Worm (Caenorhabditis elegans) whole organism, L4 larva: Measurements from ENCODE around the gene C37H5.14.
A peak's percentile ranks its signal among the peaks of the same experiment; 100 is the strongest.

ENCODE experiments used
- F26F4.8 ChIP-seq: fragments of 200-800 bp; sonication (Bioruptor generic); conservative IDR thresholded peaks from 2 replicates; pipeline ENCODE4 v1.3.6; 2022; ENCODE audit warnings: missing genetic modification characterization, missing compliant biosample characterization
- F37D6.2 ChIP-seq: sonication (generic microtip); optimal IDR thresholded peaks from 2 replicates; lab custom pipeline; 2016; ENCODE audit warnings: mild to moderate bottlenecking, missing genetic modification characterization, missing compliant biosample characterization
- F44E2.7 ChIP-seq: fragments of 200-800 bp; sonication (Bioruptor generic); IDR thresholded peaks from 2 replicates; pipeline ENCODE4 v2.1.2; 2022; ENCODE audit warnings: missing genetic modification characterization, missing compliant biosample characterization
- Y105C5A.15 ChIP-seq: fragments of 200-800 bp; sonication (Bioruptor generic); IDR thresholded peaks from 2 replicates; pipeline ENCODE4 v1.3.6; 2022; ENCODE audit warnings: missing genetic modification characterization, missing compliant biosample characterization
- ZK337.2 ChIP-seq: fragments of 200-800 bp; sonication (Bioruptor generic); IDR thresholded peaks from 2 replicates; pipeline ENCODE4 v1.3.6; 2022; ENCODE audit warnings: missing genetic modification reagents, missing genetic modification characterization, missing compliant biosample characterization
- ZK546.5 ChIP-seq, 2 experiments: sonication (generic microtip); optimal IDR thresholded peaks; 2 replicates each; lab custom pipeline; 2017; ENCODE audit warnings: missing biosample characterization in 2 of 2, missing genetic modification characterization in 2 of 2
- aha-1 ChIP-seq: fragments of 150-350 bp; peaks from one replicate; lab custom pipeline; 2014; ENCODE audit warnings: missing biosample characterization, missing genetic modification characterization
- attf-4 ChIP-seq: sonication (generic microtip); optimal IDR thresholded peaks from 3 replicates; lab custom pipeline; 2017; ENCODE audit warnings: missing biosample characterization, missing genetic modification characterization
- ces-1 ChIP-seq: fragments of 150-350 bp; sonication (generic microtip); optimal IDR thresholded peaks from 4 replicates; lab custom pipeline; 2014; ENCODE audit warnings: missing biosample characterization, missing genetic modification reagents, missing genetic modification characterization
- cey-2 ChIP-seq: sonication (generic microtip); optimal IDR thresholded peaks from 3 replicates; lab custom pipeline; 2017; ENCODE audit warnings: missing genetic modification characterization, mild to moderate bottlenecking, missing compliant biosample characterization, antibody characterized with exemption, borderline replicate concordance; ENCODE audit not compliant: insufficient read depth
- daf-19 ChIP-seq: fragments of 200-800 bp; sonication (Bioruptor generic); conservative IDR thresholded peaks from 2 replicates; pipeline ENCODE4 v1.3.6; 2022; ENCODE audit warnings: missing genetic modification characterization, missing compliant biosample characterization
- dmd-6 ChIP-seq: fragments of 200-800 bp; sonication (Bioruptor generic); IDR thresholded peaks from 2 replicates; pipeline ENCODE4 v1.3.6; 2022; ENCODE audit warnings: missing genetic modification reagents, missing genetic modification characterization, missing compliant biosample characterization
- dmd-8 ChIP-seq: fragments of 200-800 bp; sonication (Bioruptor generic); IDR thresholded peaks from 2 replicates; pipeline ENCODE4 v1.3.6; 2022; ENCODE audit warnings: missing genetic modification characterization, missing compliant biosample characterization
- dmd-9 ChIP-seq: fragments of 200-800 bp; sonication (Bioruptor generic); IDR thresholded peaks from 2 replicates; pipeline ENCODE4 v1.3.6; 2022; ENCODE audit warnings: missing genetic modification reagents, missing genetic modification characterization, missing compliant biosample characterization
- dve-1 ChIP-seq: sonication (generic microtip); optimal IDR thresholded peaks from 2 replicates; lab custom pipeline; 2017; ENCODE audit warnings: antibody characterized with exemption, mild to moderate bottlenecking, missing genetic modification characterization, missing compliant biosample characterization; ENCODE audit not compliant: insufficient read depth
- egl-27 ChIP-seq: sonication (generic microtip); optimal IDR thresholded peaks from 3 replicates; lab custom pipeline; 2017; ENCODE audit warnings: missing biosample characterization, missing genetic modification reagents, missing genetic modification characterization
- fkh-10 ChIP-seq: fragments of 150-350 bp; optimal IDR thresholded peaks from 2 replicates; lab custom pipeline; 2014; ENCODE audit warnings: missing biosample characterization, missing genetic modification reagents, missing genetic modification characterization
- fos-1 ChIP-seq: fragments of 150-350 bp; optimal IDR thresholded peaks from 2 replicates; lab custom pipeline; 2014; ENCODE audit warnings: missing biosample characterization, missing genetic modification characterization
- hif-1 ChIP-seq, 2 experiments: sonication (generic microtip); optimal IDR thresholded peaks; 2 replicates each; lab custom pipeline; 2016 to 2017; ENCODE audit warnings: missing compliant biosample characterization in 2 of 2, missing genetic modification characterization in 2 of 2, missing genetic modification reagents in 2 of 2, missing genotype in 2 of 2, mild to moderate bottlenecking in 1 of 2
- hlh-30 ChIP-seq: sonication (generic microtip); optimal IDR thresholded peaks from 2 replicates; lab custom pipeline; 2017; ENCODE audit warnings: antibody characterized with exemption, mild to moderate bottlenecking, missing genetic modification characterization, missing compliant biosample characterization; ENCODE audit not compliant: insufficient read depth
- hmg-1.1 ChIP-seq: fragments of 200-800 bp; sonication (Bioruptor generic); IDR thresholded peaks from 2 replicates; pipeline ENCODE4 v1.3.6; 2022; ENCODE audit warnings: missing genetic modification reagents, missing genetic modification characterization, missing compliant biosample characterization
- lim-7 ChIP-seq: fragments of 200-800 bp; sonication (Bioruptor generic); IDR thresholded peaks from 2 replicates; pipeline ENCODE4 v1.3.6; 2022; ENCODE audit warnings: missing genetic modification characterization, missing compliant biosample characterization
- lin-29 ChIP-seq: fragments of 200-800 bp; sonication (Bioruptor generic); IDR thresholded peaks from 2 replicates; pipeline ENCODE4 v1.3.6; 2022; ENCODE audit warnings: missing genetic modification reagents, missing genetic modification characterization, missing compliant biosample characterization
- lin-38 ChIP-seq: fragments of 200-800 bp; sonication (Bioruptor generic); IDR thresholded peaks from 2 replicates; pipeline ENCODE4 v1.3.6; 2022; ENCODE audit warnings: missing genetic modification reagents, missing genetic modification characterization, missing compliant biosample characterization
- lin-39 ChIP-seq: fragments of 150-350 bp; optimal IDR thresholded peaks from 2 replicates; lab custom pipeline; 2014; ENCODE audit warnings: missing biosample characterization, missing genetic modification reagents, missing genetic modification characterization
- madf-5 ChIP-seq, 2 experiments: fragments of 200-800 bp; sonication (Bioruptor generic); IDR thresholded peaks; 2 replicates each; pipeline ENCODE4 v1.3.6; 2022; ENCODE audit warnings: missing compliant biosample characterization in 2 of 2, missing genetic modification characterization in 2 of 2
- mdl-1 ChIP-seq, 2 experiments: fragments of 150-350 bp in 1 of 2; sonication (generic microtip) in 1 of 2; optimal IDR thresholded peaks; 2 replicates each; lab custom pipeline; 2014 to 2017; ENCODE audit warnings: missing biosample characterization in 2 of 2, missing genetic modification characterization in 2 of 2
- mdt-29 ChIP-seq: fragments of 200-800 bp; sonication (Bioruptor generic); IDR thresholded peaks from 2 replicates; pipeline ENCODE4 v1.3.6; 2022; ENCODE audit warnings: missing genetic modification reagents, missing genetic modification characterization, missing compliant biosample characterization
- nhr-10 ChIP-seq: fragments of 150-350 bp; optimal IDR thresholded peaks from 2 replicates; lab custom pipeline; 2014; ENCODE audit warnings: missing biosample characterization, missing genetic modification characterization
- nhr-102 ChIP-seq: sonication (generic microtip); optimal IDR thresholded peaks from 2 replicates; lab custom pipeline; 2016; ENCODE audit warnings: mild to moderate bottlenecking, missing genetic modification characterization, moderate library complexity, missing compliant biosample characterization
- nhr-237 ChIP-seq: sonication (generic microtip); optimal IDR thresholded peaks from 2 replicates; lab custom pipeline; 2017; ENCODE audit warnings: missing biosample characterization, missing genetic modification characterization
- nhr-28 ChIP-seq: fragments of 150-350 bp; optimal IDR thresholded peaks from 2 replicates; lab custom pipeline; 2014; ENCODE audit warnings: missing biosample characterization, missing genetic modification characterization
- nhr-48 ChIP-seq: sonication (generic microtip); optimal IDR thresholded peaks from 2 replicates; lab custom pipeline; 2016; ENCODE audit warnings: mild to moderate bottlenecking, missing genetic modification characterization, missing compliant biosample characterization
- nhr-6 ChIP-seq: fragments of 150-350 bp; optimal IDR thresholded peaks from 2 replicates; lab custom pipeline; 2014; ENCODE audit warnings: missing biosample characterization, missing genetic modification characterization
- pha-4 ChIP-seq, 2 experiments: fragments of 150-350 bp in 1 of 2; fragments of 200-800 bp in 1 of 2; sonication (Bioruptor generic) in 1 of 2; IDR thresholded peaks in 1 of 2; optimal IDR thresholded peaks in 1 of 2; 2 replicates each; pipeline versions ENCODE4 v1.3.6 to Lab custom; 2014 to 2022; ENCODE audit warnings: missing genetic modification characterization in 2 of 2, missing genetic modification reagents in 2 of 2, missing biosample characterization in 1 of 2, missing compliant biosample characterization in 1 of 2
- php-3 ChIP-seq: fragments of 200-800 bp; sonication (Bioruptor generic); IDR thresholded peaks from 2 replicates; pipeline ENCODE4 v1.3.6; 2022; ENCODE audit warnings: missing genetic modification reagents, missing genetic modification characterization, missing compliant biosample characterization
- saeg-2 ChIP-seq: fragments of 200-800 bp; sonication (Bioruptor generic); IDR thresholded peaks from 2 replicates; pipeline ENCODE4 v1.3.6; 2022; ENCODE audit warnings: missing genetic modification reagents, missing genetic modification characterization, missing compliant biosample characterization
- set-16 ChIP-seq: fragments of 200-800 bp; sonication (Bioruptor generic); IDR thresholded peaks from 2 replicates; pipeline ENCODE4 v1.3.6; 2022; ENCODE audit warnings: missing genetic modification reagents, missing genetic modification characterization, missing compliant biosample characterization
- snpc-1.2 ChIP-seq: fragments of 200-800 bp; sonication (Bioruptor generic); IDR thresholded peaks from 2 replicates; pipeline ENCODE4 v1.3.6; 2022; ENCODE audit warnings: missing genetic modification reagents, missing genetic modification characterization, missing compliant biosample characterization
- snpc-4 ChIP-seq: fragments of 150-350 bp; optimal IDR thresholded peaks from 2 replicates; lab custom pipeline; 2014; ENCODE audit warnings: missing biosample characterization, missing genetic modification characterization
- tra-1 ChIP-seq: fragments of 200-800 bp; sonication (Bioruptor generic); IDR thresholded peaks from 2 replicates; pipeline ENCODE4 v1.3.6; 2022; ENCODE audit warnings: missing genetic modification reagents, missing genetic modification characterization, missing compliant biosample characterization
- unc-130 ChIP-seq: sonication (generic microtip); optimal IDR thresholded peaks from 2 replicates; lab custom pipeline; 2016; ENCODE audit warnings: missing genetic modification reagents, missing genetic modification characterization, missing compliant biosample characterization
- unc-62 ChIP-seq, 3 experiments: fragments of 150-350 bp in 1 of 3; sonication (generic microtip); optimal IDR thresholded peaks in 2 of 3; peaks in 1 of 3; 1 replicate in 1 of 3; 2 replicates in 2 of 3; lab custom pipeline; 2014 to 2017; ENCODE audit warnings: missing biosample characterization in 3 of 3, missing genetic modification characterization in 3 of 3, missing genetic modification reagents in 3 of 3, missing genotype in 1 of 3
- zag-1 ChIP-seq: fragments of 150-350 bp; optimal IDR thresholded peaks from 2 replicates; lab custom pipeline; 2014; ENCODE audit warnings: missing biosample characterization, missing genetic modification characterization
- ztf-11 ChIP-seq: fragments of 150-350 bp; optimal IDR thresholded peaks from 2 replicates; lab custom pipeline; 2014; ENCODE audit warnings: missing biosample characterization, missing genetic modification characterization

C37H5.14 gene

ce11 chrV:4826710-4827380, 7.3 kb downstream of the C37H5.14 start, which contains the start of the genes hsp-6 and C37H5.5 (continued):
- peak; percentile 69 for TF ChIP-seq dmd-6 (GFP tag; lab: Robert Waterston, UW)
- no peak for TF ChIP-seq saeg-2 (GFP tag; lab: Robert Waterston, UW)
- TF ChIP-seq ZK546.5 (tag; optimal IDR thresholded peaks at IDR 0.05; lab: Kevin White, UChicago) = no peak
- no peak for TF ChIP-seq F37D6.2
- peak; percentile 73 for TF ChIP-seq fkh-10 (GFP tag; lab: Kevin White, UChicago)
- peak; percentile 91 for TF ChIP-seq mdt-29 (GFP tag; lab: Robert Waterston, UW)
- no peak for TF ChIP-seq nhr-10 (tag; lab: Kevin White, UChicago)
- peak in 1 of 2 experiments; percentile 76 for TF ChIP-seq hif-1 (tag; optimal IDR thresholded peaks at IDR 0.05; lab: Kevin White, UChicago)
- peak in 1 of 2 experiments; percentile 78 for TF ChIP-seq mdl-1 (tag; optimal IDR thresholded peaks at IDR 0.05; lab: Kevin White, UChicago)
- no peak for TF ChIP-seq dmd-9 (GFP tag; lab: Robert Waterston, UW)
- TF ChIP-seq nhr-28 (tag; lab: Kevin White, UChicago) = peak; percentile 78
- 0 out of 2 replicates have a peak, but pooled peaks have one; percentile 18 for TF ChIP-seq ZK337.2 (GFP tag; lab: Robert Waterston, UW)
- no peak for TF ChIP-seq attf-4 (tag; lab: Kevin White, UChicago)
- TF ChIP-seq snpc-1.2 (GFP tag; lab: Robert Waterston, UW) = no peak
- TF ChIP-seq daf-19 (GFP tag; lab: Robert Waterston, UW) = no peak
- no peak for TF ChIP-seq ces-1 (GFP tag; lab: Kevin White, UChicago)
- no peak for TF ChIP-seq cey-2 (tag; lab: Kevin White, UChicago)
- TF ChIP-seq set-16 (GFP tag; lab: Robert Waterston, UW) = no peak
- TF ChIP-seq nhr-48 (tag; lab: Kevin White, UChicago) = peak; percentile 50
- TF ChIP-seq aha-1 (tag; lab: Kevin White, UChicago) = no peak
- peak; percentile 79 for TF ChIP-seq lin-38
- peak; percentile 70 for TF ChIP-seq pha-4 (GFP tag; IDR thresholded peaks at IDR 0.05; lab: Robert Waterston, UW)
- TF ChIP-seq pha-4 (tag; optimal IDR thresholded peaks at IDR 0.05; lab: Kevin White, UChicago) = no peak
- no peak for TF ChIP-seq zag-1 (tag; lab: Kevin White, UChicago)
- no peak for TF ChIP-seq snpc-4
- 0 out of 2 replicates have a peak, but pooled peaks have one; percentile 64 for TF ChIP-seq Y105C5A.15 (GFP tag; lab: Robert Waterston, UW)
- TF ChIP-seq dve-1 (tag; lab: Kevin White, UChicago) = peak; percentile 92
- peak; percentile 99 for TF ChIP-seq hlh-30 (tag; lab: Kevin White, UChicago)
- 0 out of 2 replicates have a peak, but pooled peaks have one; percentile 29 for TF ChIP-seq php-3 (GFP tag; lab: Robert Waterston, UW)
- TF ChIP-seq unc-130 (GFP tag; lab: Kevin White, UChicago) = peak; percentile 73
- no peak for TF ChIP-seq ztf-11 (tag; lab: Kevin White, UChicago)
- no peak for TF ChIP-seq madf-5 (GFP tag; IDR thresholded peaks at IDR 0.05; lab: Robert Waterston, UW)
- no peak for TF ChIP-seq fos-1 (tag; lab: Kevin White, UChicago)
- TF ChIP-seq tra-1 (GFP tag; lab: Robert Waterston, UW) = no peak

ce11 chrV:4823683-4824391, 10.3 kb downstream of the C37H5.14 start:
- no peak for TF ChIP-seq F44E2.7 (GFP tag; lab: Robert Waterston, UW)
- peak; percentile 51; the same call in 1 of the 2 replicates for TF ChIP-seq pha-4 (GFP tag; IDR thresholded peaks at IDR 0.05; lab: Robert Waterston, UW)
- peak; percentile 8 for TF ChIP-seq pha-4 (tag; optimal IDR thresholded peaks at IDR 0.05; lab: Kevin White, UChicago)
- no peak for TF ChIP-seq lin-39 (tag; lab: Kevin White, UChicago)
- no peak for TF ChIP-seq lin-29 (GFP tag; lab: Robert Waterston, UW)
- TF ChIP-seq nhr-6 (tag; lab: Kevin White, UChicago) = no peak
- TF ChIP-seq lim-7 (GFP tag; lab: Robert Waterston, UW) = peak; percentile 69; the same call in 1 of the 2 replicates
- TF ChIP-seq dmd-9 (GFP tag; lab: Robert Waterston, UW) = no peak
- no peak for TF ChIP-seq set-16 (GFP tag; lab: Robert Waterston, UW)
- TF ChIP-seq zag-1 (tag; lab: Kevin White, UChicago) = no peak
- TF ChIP-seq egl-27 (tag; lab: Kevin White, UChicago) = no peak
- TF ChIP-seq aha-1 (tag; lab: Kevin White, UChicago) = peak; percentile 4
- TF ChIP-seq hmg-1.1 = no peak
- no peak for TF ChIP-seq unc-62 (GFP tag; optimal IDR thresholded peaks at IDR 0.05 in 1 of 2; lab: Kevin White, UChicago)
- TF ChIP-seq unc-62 (tag; optimal IDR thresholded peaks at IDR 0.05; lab: Kevin White, UChicago) = no peak
- peak; percentile 69 for TF ChIP-seq nhr-102 (tag; lab: Kevin White, UChicago)
- TF ChIP-seq dmd-8 (GFP tag; lab: Robert Waterston, UW) = peak; percentile 19; the same call in 1 of the 2 replicates
- TF ChIP-seq dmd-6 (GFP tag; lab: Robert Waterston, UW) = peak; percentile 8; the same call in 1 of the 2 replicates
- TF ChIP-seq snpc-1.2 (GFP tag; lab: Robert Waterston, UW) = peak; percentile 20; the same call in 1 of the 2 replicates
- no peak for TF ChIP-seq Y105C5A.15 (GFP tag; lab: Robert Waterston, UW)
- no peak for TF ChIP-seq F26F4.8 (GFP tag; lab: Robert Waterston, UW)
- no peak for TF ChIP-seq nhr-237 (tag; lab: Kevin White, UChicago)
